Worm (Caenorhabditis elegans): ENCODE measurements around the gene C50F7.6.

ce11 chrIV:7727258-7727657 lies 4.3 kb upstream of the C50F7.6 start:
- TF ChIP-seq dao-5 (tag; optimal IDR thresholded peaks at IDR 0.05) (no peak), W03F9.2 (tag; optimal IDR thresholded peaks at IDR 0.05) (no peak)
